Worm (Caenorhabditis elegans) whole organism, late embryonic: ENCODE measurements around the gene T15H9.4.

Experiments
- C38D4.7 ChIP-seq: fragments of 200-800 bp; sonication (Bioruptor generic); optimal IDR thresholded peaks from 2 replicates; lab custom pipeline; 2018; ENCODE audit warnings: mild to moderate bottlenecking, missing genetic modification characterization, moderate library complexity, missing compliant biosample characterization
- Y22D7AL.16 ChIP-seq: sonication (generic microtip); optimal IDR thresholded peaks from 2 replicates; lab custom pipeline; 2016; ENCODE audit warnings: missing genetic modification characterization, missing compliant biosample characterization
- ceh-18 ChIP-seq: sonication (generic microtip); optimal IDR thresholded peaks from 2 replicates; lab custom pipeline; 2016; ENCODE audit warnings: missing genetic modification characterization, missing compliant biosample characterization
- ceh-22 ChIP-seq: sonication (generic microtip); optimal IDR thresholded peaks from 2 replicates; lab custom pipeline; 2017; ENCODE audit warnings: missing biosample characterization, missing genetic modification characterization
- ceh-24 ChIP-seq: sonication (generic microtip); optimal IDR thresholded peaks from 2 replicates; lab custom pipeline; 2016; ENCODE audit warnings: mild to moderate bottlenecking, missing genetic modification characterization, missing compliant biosample characterization
- ceh-45 ChIP-seq: fragments of 200-800 bp; sonication (Bioruptor generic); IDR thresholded peaks from 2 replicates; pipeline ENCODE4 v1.3.6; 2022; ENCODE audit warnings: missing genetic modification reagents, missing genetic modification characterization, missing compliant biosample characterization
- ceh-9 ChIP-seq: sonication (generic microtip); optimal IDR thresholded peaks from 2 replicates; lab custom pipeline; 2016; ENCODE audit warnings: mild to moderate bottlenecking, missing genetic modification characterization, inconsistent platforms, missing compliant biosample characterization
- dve-1 ChIP-seq: sonication (generic microtip); optimal IDR thresholded peaks from 2 replicates; lab custom pipeline; 2017; ENCODE audit warnings: antibody characterized with exemption, mild to moderate bottlenecking, missing genetic modification characterization, missing compliant biosample characterization
- elt-2 ChIP-seq: sonication (generic microtip); optimal IDR thresholded peaks from 2 replicates; lab custom pipeline; 2016; ENCODE audit warnings: missing genetic modification reagents, missing genetic modification characterization, missing compliant biosample characterization
- ets-4 ChIP-seq: sonication (generic microtip); optimal IDR thresholded peaks from 2 replicates; lab custom pipeline; 2016; ENCODE audit warnings: missing genetic modification characterization, missing compliant biosample characterization
- fkh-10 ChIP-seq: fragments of 150-350 bp; optimal IDR thresholded peaks from 2 replicates; lab custom pipeline; 2014; ENCODE audit warnings: missing biosample characterization, missing genetic modification reagents, missing genetic modification characterization
- fkh-6 ChIP-seq: sonication (generic microtip); optimal IDR thresholded peaks from 2 replicates; lab custom pipeline; 2016; ENCODE audit warnings: missing genetic modification characterization, missing compliant biosample characterization
- hlh-30 ChIP-seq: sonication (generic microtip); optimal IDR thresholded peaks from 2 replicates; lab custom pipeline; 2017; ENCODE audit warnings: antibody characterized with exemption, missing genetic modification characterization, missing compliant biosample characterization; ENCODE audit not compliant: insufficient read depth
- nfya-1 ChIP-seq: sonication (generic microtip); optimal IDR thresholded peaks from 2 replicates; lab custom pipeline; 2017; ENCODE audit warnings: missing genetic modification characterization, mild to moderate bottlenecking, missing compliant biosample characterization, antibody characterized with exemption, moderate library complexity
- odd-2 ChIP-seq: sonication (generic microtip); optimal IDR thresholded peaks from 2 replicates; lab custom pipeline; 2017; ENCODE audit warnings: antibody characterized with exemption, mild to moderate bottlenecking, missing genetic modification characterization, missing compliant biosample characterization
- pat-9 ChIP-seq: fragments of 200-800 bp; sonication (Bioruptor generic); optimal IDR thresholded peaks from 2 replicates; lab custom pipeline; 2018; ENCODE audit warnings: mild to moderate bottlenecking, missing genetic modification characterization, moderate library complexity, missing compliant biosample characterization
- pqm-1 ChIP-seq: sonication (generic microtip); optimal IDR thresholded peaks from 2 replicates; lab custom pipeline; 2016; ENCODE audit warnings: missing genetic modification characterization, missing compliant biosample characterization
- syd-9 ChIP-seq: sonication (generic microtip); optimal IDR thresholded peaks from 2 replicates; lab custom pipeline; 2016; ENCODE audit warnings: mild to moderate bottlenecking, missing genetic modification characterization, moderate library complexity, missing compliant biosample characterization
- tbx-7 ChIP-seq: sonication (generic microtip); optimal IDR thresholded peaks from 2 replicates; lab custom pipeline; 2016; ENCODE audit warnings: missing genotype, missing genetic modification characterization, missing compliant biosample characterization
- ttx-3 ChIP-seq: sonication (generic microtip); optimal IDR thresholded peaks from 2 replicates; lab custom pipeline; 2016; ENCODE audit warnings: missing genetic modification reagents, missing genetic modification characterization, missing compliant biosample characterization
- unc-86 ChIP-seq: sonication (generic microtip); optimal IDR thresholded peaks from 2 replicates; lab custom pipeline; 2016; ENCODE audit warnings: missing genetic modification characterization, missing compliant biosample characterization
- zip-5 ChIP-seq: sonication (generic microtip); optimal IDR thresholded peaks from 2 replicates; lab custom pipeline; 2016; ENCODE audit warnings: missing genetic modification characterization, missing compliant biosample characterization
- ztf-16 ChIP-seq: sonication (generic microtip); optimal IDR thresholded peaks from 2 replicates; lab custom pipeline; 2017; ENCODE audit warnings: missing genetic modification characterization, missing compliant biosample characterization

T15H9.4 gene

ce11 chrII:9660379-9660778 is 48.7 kb downstream of the T15H9.4 start, which contains the start of gene ZK1320.3:
Gene ZK1320.3, minus strand, starts transcription at chrII:9660419.
- TF ChIP-seq pat-9 (tag; lab: Kevin White, UChicago) (no peak), ttx-3 (no peak)

DNA sequence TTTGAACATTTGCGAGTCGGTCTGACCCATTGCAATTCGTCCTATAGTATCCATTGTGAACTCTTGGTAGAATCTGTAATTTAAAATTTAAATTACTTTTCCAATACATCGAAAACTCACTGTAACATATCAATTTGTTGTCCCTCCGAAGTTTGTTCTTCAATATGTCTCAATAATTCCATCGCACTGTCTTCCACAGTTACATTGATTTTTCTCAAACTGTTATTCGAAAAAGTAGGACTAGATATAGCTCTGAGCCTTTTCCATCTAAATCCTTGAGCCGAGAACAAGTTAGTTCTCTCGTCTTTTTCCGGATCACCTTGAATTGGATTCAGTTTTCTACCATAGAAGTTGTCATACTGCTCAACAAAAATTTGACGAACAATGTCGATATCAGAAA is 50.5 kb downstream of the T15H9.4 start:
- TF ChIP-seq pqm-1 (tag; lab: Kevin White, UChicago) (no peak), Y22D7AL.16 (tag; lab: Kevin White, UChicago) (no peak), ceh-24 (tag; lab: Kevin White, UChicago) (no peak), dve-1 (tag; lab: Kevin White, UChicago) (no peak), fkh-10 (GFP tag; lab: Kevin White, UChicago) (no peak), nfya-1 (tag; lab: Kevin White, UChicago) (no peak), unc-86 (tag; lab: Kevin White, UChicago) (no peak), C38D4.7 (GFP tag; lab: Kevin White, UChicago) (no peak), ceh-22 (tag; lab: Kevin White, UChicago) (no peak), tbx-7 (tag; lab: Kevin White, UChicago) (no peak), syd-9 (tag; lab: Kevin White, UChicago) (no peak), fkh-6 (tag; lab: Kevin White, UChicago) (no peak), hlh-30 (tag; lab: Kevin White, UChicago) (no peak), ceh-18 (no peak), elt-2 (no peak), ztf-16 (tag; lab: Kevin White, UChicago) (no peak), ceh-45 (GFP tag; lab: Robert Waterston, UW) (no peak), ets-4 (tag; lab: Kevin White, UChicago) (no peak)

DNA sequence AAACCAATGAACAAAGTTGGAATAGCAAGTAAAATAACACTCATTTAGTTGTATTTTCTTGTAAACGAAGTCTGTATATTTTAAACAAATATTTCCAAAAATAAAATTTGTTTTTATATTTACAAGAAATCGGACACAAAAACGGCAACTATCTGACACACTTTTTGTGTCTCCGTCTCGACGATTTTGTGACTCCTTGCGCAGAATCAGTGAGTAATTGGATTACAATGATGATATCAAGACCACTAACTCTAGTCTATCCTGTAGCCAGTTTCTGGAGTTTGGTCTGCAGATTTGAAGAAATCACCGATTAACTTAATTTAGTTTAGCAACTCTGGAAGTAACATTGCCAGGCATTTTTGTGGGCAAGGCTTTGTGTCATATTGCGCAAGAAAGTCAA is 51.1 kb downstream of the T15H9.4 start, which contains the start of gene cyp-13A10:
Gene cyp-13A10, minus strand, starts transcription at position 88 of the 400 bp plus-strand sequence.
- TF ChIP-seq zip-5 (tag; lab: Kevin White, UChicago): no peak
- no peak for TF ChIP-seq tbx-7 (tag; lab: Kevin White, UChicago)
- TF ChIP-seq odd-2 (tag; lab: Kevin White, UChicago): no peak
- TF ChIP-seq ceh-9 (tag; lab: Kevin White, UChicago): no peak
- TF ChIP-seq, all 69 proteins: peak for 0
